Worm (Caenorhabditis elegans): ENCODE measurements around the gene pcp-1.

DNA sequence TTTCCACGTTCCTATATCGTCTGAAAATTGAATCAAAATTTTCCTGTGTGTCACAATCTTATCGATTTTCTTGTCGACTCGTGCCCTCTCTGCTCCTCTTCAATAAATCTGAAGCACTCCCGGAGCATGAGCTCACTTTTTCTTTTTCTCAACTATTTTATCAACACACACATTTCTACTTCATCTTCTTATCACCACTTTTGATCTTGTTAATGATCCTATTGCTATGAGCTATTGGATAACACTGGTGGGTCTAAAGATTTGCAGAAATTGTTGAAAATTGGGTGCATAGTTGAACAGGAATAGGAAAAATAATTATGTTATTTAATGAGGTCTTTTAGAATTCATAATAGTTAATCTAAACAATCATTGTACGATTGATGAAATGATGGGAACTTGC, 46.5 kb downstream of the pcp-1 start:
- no peak for TF ChIP-seq cey-2 (tag; optimal IDR thresholded peaks at IDR 0.05; ENCODE audit: borderline replicate concordance, insufficient read depth)
- TF ChIP-seq dpl-1 (GFP tag; optimal IDR thresholded peaks at IDR 0.05) = no peak
- no peak for TF ChIP-seq ceh-28 (tag; optimal IDR thresholded peaks at IDR 0.05)
- TF ChIP-seq F37D6.2 (tag; optimal IDR thresholded peaks at IDR 0.05) = no peak
- TF ChIP-seq egl-27 (tag; optimal IDR thresholded peaks at IDR 0.05) = no peak
- no peak for TF ChIP-seq nhr-237 (tag; optimal IDR thresholded peaks at IDR 0.05)
- no peak for TF ChIP-seq aly-2 (tag; optimal IDR thresholded peaks at IDR 0.05)

All from whole organism, L4 larva.